Worm (Caenorhabditis elegans): ENCODE results near the gene cpg-24.

The cpg-24 gene

DNA sequence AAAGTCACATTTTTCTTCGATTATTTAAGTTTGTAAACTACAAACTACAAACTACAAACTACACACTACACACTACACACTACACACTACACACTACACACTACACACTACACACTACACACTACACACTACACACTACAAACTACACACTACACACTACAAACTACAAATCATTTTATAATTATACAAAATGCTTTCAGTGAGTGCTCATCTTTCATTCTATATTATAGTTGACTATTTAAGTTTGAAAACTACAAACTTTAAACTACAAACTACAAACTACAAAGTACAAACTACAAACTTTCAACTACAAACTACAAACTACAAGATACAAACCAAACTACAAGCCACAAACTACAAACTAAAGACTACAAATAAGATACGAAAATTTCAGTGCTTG is 7.3 kb upstream of the cpg-24 start:
- TF ChIP-seq nhr-237 (tag; optimal IDR thresholded peaks at IDR 0.05) (no peak), ztf-4 (tag; optimal IDR thresholded peaks at IDR 0.05) (no peak), nhr-129 (tag; optimal IDR thresholded peaks at IDR 0.05) (no peak), nhr-77 (tag; optimal IDR thresholded peaks at IDR 0.05) (no peak), crh-2 (tag; optimal IDR thresholded peaks at IDR 0.05) (no peak), F13H6.1 (tag; optimal IDR thresholded peaks at IDR 0.05) (no peak), gmeb-1 (tag; optimal IDR thresholded peaks at IDR 0.05) (no peak), elt-3 (tag; optimal IDR thresholded peaks at IDR 0.05) (no peak), nhr-6 (tag; optimal IDR thresholded peaks at IDR 0.05) (no peak), ceh-82 (tag; optimal IDR thresholded peaks at IDR 0.05) (no peak), nhr-12 (tag; optimal IDR thresholded peaks at IDR 0.05) (no peak), ztf-1 (GFP tag; conservative IDR thresholded peaks at IDR 0.05) (no peak), lin-39 (tag; optimal IDR thresholded peaks at IDR 0.05) (no peak), zag-1 (tag; optimal IDR thresholded peaks at IDR 0.05) (no peak), C34F6.9 (tag; optimal IDR thresholded peaks at IDR 0.05) (no peak)

DNA sequence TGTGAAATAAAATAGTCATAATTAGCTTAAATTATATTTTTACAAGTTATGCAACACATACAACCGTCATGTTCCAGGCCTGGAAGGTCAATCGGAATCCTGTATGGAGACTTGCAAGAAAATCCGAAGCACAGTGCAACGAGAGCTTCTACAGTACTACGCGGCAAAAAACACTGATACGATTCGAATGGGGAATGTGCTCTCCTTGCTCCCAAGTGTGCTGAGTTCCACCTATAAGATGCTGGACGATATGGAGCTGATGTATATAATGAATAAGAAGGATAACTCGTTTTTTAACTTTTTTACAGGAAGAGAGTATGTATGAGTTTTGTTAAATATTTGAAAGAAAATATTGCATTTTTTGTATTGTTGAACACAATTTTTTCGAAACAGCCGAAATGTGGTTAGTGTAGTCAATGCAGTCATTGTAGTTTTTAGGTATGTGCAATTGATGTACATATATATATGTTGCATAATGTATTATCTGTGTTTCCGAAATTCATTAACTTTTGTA is 5.4 kb upstream of the cpg-24 start, which contains the start of gene nhr-146:
nhr-146 (plus strand) TSS at position 464 of the 514 bp plus-strand sequence.
- TF ChIP-seq dmd-4 (tag; optimal IDR thresholded peaks at IDR 0.05) (no peak), mdl-1 (tag; optimal IDR thresholded peaks at IDR 0.05) (no peak), elt-3 (tag; optimal IDR thresholded peaks at IDR 0.05) (no peak), ZK546.5 (tag; optimal IDR thresholded peaks at IDR 0.05) (no peak), ceh-16 (tag; optimal IDR thresholded peaks at IDR 0.05) (no peak), lsy-2 (tag; optimal IDR thresholded peaks at IDR 0.05) (no peak), sma-9 (GFP tag; optimal IDR thresholded peaks at IDR 0.05) (no peak), sma-9 (tag; optimal IDR thresholded peaks at IDR 0.05) (no peak), skn-1 (tag; optimal IDR thresholded peaks at IDR 0.05) (no peak), ztf-1 (GFP tag; conservative IDR thresholded peaks at IDR 0.05) (no peak), elt-1 (tag; optimal IDR thresholded peaks at IDR 0.05) (no peak), mbf-1 (tag; optimal IDR thresholded peaks at IDR 0.05) (no peak), ama-1 (optimal IDR thresholded peaks at IDR 0.05) (no peak), unc-39 (tag; optimal IDR thresholded peaks at IDR 0.05) (no peak), zag-1 (tag; optimal IDR thresholded peaks at IDR 0.05) (no peak), nhr-77 (tag; optimal IDR thresholded peaks at IDR 0.05) (no peak), unc-62 (GFP tag; optimal IDR thresholded peaks at IDR 0.05) (no peak)

DNA sequence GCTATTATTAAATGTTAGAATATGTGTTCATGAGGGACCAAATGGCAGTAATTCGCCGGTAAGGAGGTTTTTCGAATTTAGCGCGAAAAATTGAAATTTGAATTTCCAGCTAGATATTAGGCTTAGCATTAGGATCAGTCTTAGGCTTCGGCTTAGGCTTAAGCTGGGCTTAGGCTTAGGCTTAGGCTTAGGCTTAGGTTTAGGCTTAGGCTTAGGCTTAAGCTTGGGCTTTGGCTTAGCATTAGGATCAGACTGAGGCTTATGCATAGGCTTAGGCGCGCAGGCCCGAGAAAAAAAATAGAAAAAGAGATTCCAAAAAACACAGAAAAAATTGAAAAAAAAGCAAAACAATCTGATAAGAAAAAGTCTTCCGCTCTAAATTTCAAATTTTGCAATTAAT is 3.5 kb upstream of the cpg-24 start:
- TF ChIP-seq nhr-6 (tag; optimal IDR thresholded peaks at IDR 0.05) (no peak), gmeb-1 (tag; optimal IDR thresholded peaks at IDR 0.05) (no peak), alr-1 (tag; optimal IDR thresholded peaks at IDR 0.05) (no peak)

DNA sequence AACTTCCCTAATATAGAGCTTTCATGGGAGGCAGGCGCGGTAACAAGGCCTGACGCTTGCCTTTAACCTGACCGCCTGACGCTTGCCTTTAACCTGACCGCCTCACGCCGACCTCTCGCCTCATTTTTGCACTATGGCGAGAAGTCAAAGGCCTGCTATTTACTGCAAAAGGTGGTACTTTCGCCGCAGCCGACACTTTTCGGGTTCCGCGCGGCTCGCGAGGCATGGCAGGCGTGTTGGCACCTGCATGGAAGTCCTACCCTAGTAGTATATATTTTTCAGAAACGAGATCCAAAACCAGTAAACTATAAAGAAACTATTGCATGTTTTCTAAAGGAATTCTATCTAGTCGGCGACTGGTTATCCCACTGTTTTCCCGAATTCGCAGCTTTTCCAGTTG is 3.0 kb upstream of the cpg-24 start:
- TF ChIP-seq nhr-77 (tag; optimal IDR thresholded peaks at IDR 0.05) (no peak), ceh-16 (tag; optimal IDR thresholded peaks at IDR 0.05) (no peak), fos-1 (tag; optimal IDR thresholded peaks at IDR 0.05) (no peak), mdl-1 (tag; optimal IDR thresholded peaks at IDR 0.05) (no peak), blmp-1 (tag; optimal IDR thresholded peaks at IDR 0.05; ENCODE audit: insufficient read depth) (no peak), ztf-11 (tag; optimal IDR thresholded peaks at IDR 0.05) (no peak), nhr-6 (tag; optimal IDR thresholded peaks at IDR 0.05) (no peak), mbf-1 (tag; optimal IDR thresholded peaks at IDR 0.05) (no peak), lsy-2 (tag; optimal IDR thresholded peaks at IDR 0.05) (no peak), nhr-21 (tag; optimal IDR thresholded peaks at IDR 0.05) (no peak), egl-27 (tag; optimal IDR thresholded peaks at IDR 0.05) (no peak), ZK546.5 (tag; optimal IDR thresholded peaks at IDR 0.05) (no peak), crh-2 (tag; optimal IDR thresholded peaks at IDR 0.05) (no peak), elt-3 (tag; optimal IDR thresholded peaks at IDR 0.05) (no peak), ztf-4 (tag; optimal IDR thresholded peaks at IDR 0.05) (no peak), nhr-23 (tag; optimal IDR thresholded peaks at IDR 0.05) (no peak), peb-1 (tag; optimal IDR thresholded peaks at IDR 0.05) (no peak)

DNA sequence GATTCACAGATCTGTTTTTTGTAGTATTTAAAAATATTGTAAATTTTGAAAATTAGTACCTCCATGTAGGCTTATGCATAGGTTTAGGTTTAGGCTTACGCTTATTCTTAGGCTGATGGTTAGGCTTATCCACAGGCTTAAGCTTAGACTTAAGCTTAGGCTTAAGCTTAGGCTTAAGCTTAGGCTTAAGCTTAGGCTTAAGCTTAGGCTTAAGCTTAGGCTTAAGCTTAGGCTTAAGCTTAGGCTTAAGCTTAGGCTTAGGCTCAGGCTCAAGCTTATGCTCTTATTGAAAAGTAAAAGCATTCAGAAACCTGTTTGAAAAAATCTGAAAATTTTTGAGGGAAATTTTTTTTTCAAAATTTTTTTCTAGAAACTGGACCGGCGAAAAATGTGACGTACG is 842 bp downstream of the cpg-24 start:
- no peak for TF ChIP-seq unc-39 (tag; optimal IDR thresholded peaks at IDR 0.05)
- no peak for TF ChIP-seq nhr-25 (tag; optimal IDR thresholded peaks at IDR 0.05)
- no peak for TF ChIP-seq ztf-1 (GFP tag; conservative IDR thresholded peaks at IDR 0.05)
- no peak for TF ChIP-seq ama-1 (optimal IDR thresholded peaks at IDR 0.05)
- TF ChIP-seq aly-2 (tag; optimal IDR thresholded peaks at IDR 0.05), result no peak
- TF ChIP-seq crh-2 (tag; optimal IDR thresholded peaks at IDR 0.05), result no peak
- TF ChIP-seq C34F6.9 (tag; optimal IDR thresholded peaks at IDR 0.05), result no peak
- TF ChIP-seq F13H6.1 (tag; optimal IDR thresholded peaks at IDR 0.05), result no peak
- no peak for TF ChIP-seq unc-55 (GFP tag; optimal IDR thresholded peaks at IDR 0.05)
- TF ChIP-seq nhr-12 (tag; optimal IDR thresholded peaks at IDR 0.05), result no peak
- no peak for TF ChIP-seq sma-9 (GFP tag; optimal IDR thresholded peaks at IDR 0.05)
- no peak for TF ChIP-seq sma-9 (tag; optimal IDR thresholded peaks at IDR 0.05)
- TF ChIP-seq Y55F3AM.14 (GFP tag; optimal IDR thresholded peaks at IDR 0.05), result no peak
